Fruit fly (Drosophila melanogaster): ENCODE measurements around the gene CG14445.

CG14445 gene

dm6 chrX:6260900-6261299 lies 23.8 kb downstream of the CG14445 start, which contains the start of gene Josd (continued):
- TF ChIP-seq Atf3 (GFP tag; optimal IDR thresholded peaks at IDR 0.05): no peak
- TF ChIP-seq h (optimal IDR thresholded peaks at IDR 0.05): no peak
- TF ChIP-seq Poxn (GFP tag; IDR thresholded peaks at IDR 0.05): no peak
- TF ChIP-seq CG12236 (GFP tag; optimal IDR thresholded peaks at IDR 0.05): no peak
- no peak for TF ChIP-seq CG8944 (GFP tag; optimal IDR thresholded peaks at IDR 0.05)
- no peak for TF ChIP-seq twi (tag; optimal IDR thresholded peaks at IDR 0.05)
- no peak for TF ChIP-seq Stat92E (GFP tag; optimal IDR thresholded peaks at IDR 0.05)
- peak; percentile 6 for TF ChIP-seq CG10267 (tag; optimal IDR thresholded peaks at IDR 0.05)
- no peak for TF ChIP-seq CG8924 (tag; optimal IDR thresholded peaks at IDR 0.05)
- TF ChIP-seq croc (GFP tag; conservative IDR thresholded peaks at IDR 0.05): no peak
- no peak for TF ChIP-seq btn (GFP tag; optimal IDR thresholded peaks at IDR 0.05)
- no peak for TF ChIP-seq odd (GFP tag; optimal IDR thresholded peaks at IDR 0.05)
- TF ChIP-seq disco-r (GFP tag; optimal IDR thresholded peaks at IDR 0.05): no peak
- TF ChIP-seq CG5245 (GFP tag; optimal IDR thresholded peaks at IDR 0.05): no peak
- TF ChIP-seq slou (GFP tag; optimal IDR thresholded peaks at IDR 0.05): no peak
- TF ChIP-seq dmrt99B (tag; optimal IDR thresholded peaks at IDR 0.05): no peak
- TF ChIP-seq gem (tag; optimal IDR thresholded peaks at IDR 0.05): no peak
- TF ChIP-seq Gsc (GFP tag; IDR thresholded peaks at IDR 0.05): no peak
- peak; percentile 90 for TF ChIP-seq CG3995 (GFP tag; optimal IDR thresholded peaks at IDR 0.05)
- peak; percentile 3 for TF ChIP-seq Fer1 (GFP tag; optimal IDR thresholded peaks at IDR 0.05)
- TF ChIP-seq pb (GFP tag; optimal IDR thresholded peaks at IDR 0.05): no peak
- no peak for TF ChIP-seq CG17385 (GFP tag; optimal IDR thresholded peaks at IDR 0.05)
- TF ChIP-seq CG7928 (GFP tag; optimal IDR thresholded peaks at IDR 0.05): no peak
- TF ChIP-seq Hr39 (optimal IDR thresholded peaks at IDR 0.05): no peak
- TF ChIP-seq ham (GFP tag; IDR thresholded peaks at IDR 0.05): no peak
- no peak for TF ChIP-seq CG17328 (GFP tag; IDR thresholded peaks at IDR 0.05)
- peak; percentile 76 for TF ChIP-seq hb (GFP tag; IDR thresholded peaks at IDR 0.05; ENCODE audit: partially characterized antibody)
- no peak for TF ChIP-seq CG6683 (GFP tag; optimal IDR thresholded peaks at IDR 0.05)
- TF ChIP-seq CG6813 (GFP tag; optimal IDR thresholded peaks at IDR 0.05): no peak
- TF ChIP-seq fd96Cb (tag; optimal IDR thresholded peaks at IDR 0.05): no peak
- TF ChIP-seq mirr (GFP tag; optimal IDR thresholded peaks at IDR 0.05): no peak
- TF ChIP-seq ssp (GFP tag; IDR thresholded peaks at IDR 0.05): no peak
- TF ChIP-seq bigmax (GFP tag; optimal IDR thresholded peaks at IDR 0.05): no peak
- no peak for TF ChIP-seq ken (GFP tag; IDR thresholded peaks at IDR 0.05)
- no peak for TF ChIP-seq Ada2b (GFP tag; IDR thresholded peaks at IDR 0.05)
- peak; percentile 72 for TF ChIP-seq zen2 (GFP tag; IDR thresholded peaks at IDR 0.05; ENCODE audit: partially characterized antibody)
- TF ChIP-seq jumu (GFP tag; optimal IDR thresholded peaks at IDR 0.05): no peak
- TF ChIP-seq CG7271 (tag; optimal IDR thresholded peaks at IDR 0.05): no peak
- no peak for TF ChIP-seq CG8281 (tag; optimal IDR thresholded peaks at IDR 0.05)
- TF ChIP-seq dpn (GFP tag; optimal IDR thresholded peaks at IDR 0.05): no peak
- TF ChIP-seq yki (optimal IDR thresholded peaks at IDR 0.05): no peak
- no peak for TF ChIP-seq ci (GFP tag; IDR thresholded peaks at IDR 0.05)
- TF ChIP-seq CG30403 (GFP tag; optimal IDR thresholded peaks at IDR 0.05): no peak
- TF ChIP-seq tll (GFP tag; optimal IDR thresholded peaks at IDR 0.05): no peak
- TF ChIP-seq zen (tag; optimal IDR thresholded peaks at IDR 0.05): no peak
- no peak for TF ChIP-seq Xbp1 (GFP tag; optimal IDR thresholded peaks at IDR 0.05)
- TF ChIP-seq CG9797 (GFP tag; optimal IDR thresholded peaks at IDR 0.05): no peak
- TF ChIP-seq lilli (GFP tag; optimal IDR thresholded peaks at IDR 0.05): no peak
- no peak for TF ChIP-seq CG11456 (GFP tag; IDR thresholded peaks at IDR 0.05)
- peak; percentile 85 for TF ChIP-seq BEAF-32 (GFP tag; optimal IDR thresholded peaks at IDR 0.05)
- TF ChIP-seq CG2116 (GFP tag; optimal IDR thresholded peaks at IDR 0.05): peak; percentile 95
- TF ChIP-seq vfl (GFP tag; optimal IDR thresholded peaks at IDR 0.05): no peak
- TF ChIP-seq CG12769 (tag; optimal IDR thresholded peaks at IDR 0.05): no peak

Measured in whole organism, embryonic.